Fruit fly (Drosophila melanogaster) whole organism: ENCODE data around the gene Lcp65Ae.

Experiments used
- CG8478 ChIP-seq: fragments of >200 bp; optimal IDR thresholded peaks from 2 replicates; lab custom pipeline; 2018; ENCODE audit warnings: inconsistent platforms
- Dll ChIP-seq: fragments of >200 bp; optimal IDR thresholded peaks from 2 replicates; lab custom pipeline; 2017
- EcR ChIP-seq, 2 experiments: fragments of >200 bp; optimal IDR thresholded peaks; 2 replicates each; lab custom pipeline; 2017; ENCODE audit warnings: missing biosample characterization in 2 of 2, missing genetic modification characterization in 2 of 2, missing genetic modification reagents in 2 of 2
- pan ChIP-seq: fragments of >200 bp; optimal IDR thresholded peaks from 2 replicates; lab custom pipeline; 2017
- psq ChIP-seq: fragments of >200 bp; optimal IDR thresholded peaks from 2 replicates; lab custom pipeline; 2017
- usp ChIP-seq: fragments of >200 bp; optimal IDR thresholded peaks from 2 replicates; lab custom pipeline; 2017; ENCODE audit warnings: missing biosample characterization, missing genetic modification characterization, mixed read lengths

Gene Lcp65Ae

dm6 chr3L:6136691-6137090 is 1.2 kb downstream of the Lcp65Ae start, which contains the start of gene Lcp65Af:
Gene Lcp65Af, minus strand, starts transcription at chr3L:6136791.
- TF ChIP-seq CG8478 (no peak), pan (no peak), Dll (lab: Kevin White, UChicago) (no peak), EcR (GFP tag; optimal IDR thresholded peaks at IDR 0.05; lab: Kevin White, UChicago) (no peak), usp (no peak), psq (lab: Kevin White, UChicago) (no peak)

- TF ChIP-seq psq (lab: Kevin White, UChicago) (no peak), pan (no peak), CG8478 (no peak)
These were observed 2.7 kb downstream of the Lcp65Ae start, which contains the start of gene Lcp65Ag1 for dm6 chr3L:6135174-6135573. Gene Lcp65Ag1, minus strand, starts transcription at chr3L:6135274.

dm6 chr3L:6133546-6133945 is 4.4 kb downstream of the Lcp65Ae start, which contains the start of gene Lcp65Ag2:
Gene Lcp65Ag2, minus strand, starts transcription at chr3L:6133593.
- TF ChIP-seq usp (no peak), EcR (GFP tag; optimal IDR thresholded peaks at IDR 0.05; lab: Kevin White, UChicago) (no peak), psq (lab: Kevin White, UChicago) (no peak), pan (no peak), CG8478 (no peak), Dll (lab: Kevin White, UChicago) (no peak)

- TF ChIP-seq psq (lab: Kevin White, UChicago) (no peak), EcR (GFP tag; optimal IDR thresholded peaks at IDR 0.05; lab: Kevin White, UChicago) (no peak), pan (no peak), Dll (lab: Kevin White, UChicago) (no peak)
These were observed 5.9 kb downstream of the Lcp65Ae start, which contains the start of gene Cpr65Au for dm6 chr3L:6132009-6132408. Gene Cpr65Au, minus strand, starts transcription at chr3L:6132109.

- no peak for TF ChIP-seq psq (lab: Kevin White, UChicago)
- no peak for TF ChIP-seq Dll (lab: Kevin White, UChicago)
These were observed 7.0 kb downstream of the Lcp65Ae start, which contains the start of gene Lcp65Ag3 for dm6 chr3L:6130944-6131343. Gene Lcp65Ag3, minus strand, starts transcription at chr3L:6130989.

dm6 chr3L:6129591-6129990 is 8.3 kb downstream of the Lcp65Ae start:
- no peak for TF ChIP-seq CG8478
- no peak for TF ChIP-seq psq (lab: Kevin White, UChicago)
- TF ChIP-seq Dll (lab: Kevin White, UChicago), result no peak

- TF ChIP-seq Dll (lab: Kevin White, UChicago) (no peak), usp (no peak)
These were observed 12.6 kb downstream of the Lcp65Ae start for dm6 chr3L:6125409-6125689.

- TF ChIP-seq pan (no peak), CG8478 (no peak)
These were observed 13.1 kb downstream of the Lcp65Ae start for dm6 chr3L:6124616-6125408.

- no peak for TF ChIP-seq EcR (GFP tag; optimal IDR thresholded peaks at IDR 0.05; lab: Kevin White, UChicago)
- TF ChIP-seq Dll (lab: Kevin White, UChicago), result no peak
- no peak for TF ChIP-seq CG8478
- TF ChIP-seq usp, result no peak
- no peak for TF ChIP-seq psq (lab: Kevin White, UChicago)
- TF ChIP-seq pan, result no peak
These were observed 21.0 kb downstream of the Lcp65Ae start for dm6 chr3L:6116881-6117280.

- TF ChIP-seq EcR (GFP tag; optimal IDR thresholded peaks at IDR 0.05; lab: Kevin White, UChicago), result no peak
- no peak for TF ChIP-seq Dll (lab: Kevin White, UChicago)
- TF ChIP-seq pan, result no peak
- no peak for TF ChIP-seq CG8478
- TF ChIP-seq psq (lab: Kevin White, UChicago), result no peak
- TF ChIP-seq usp, result no peak
These were observed 22.4 kb downstream of the Lcp65Ae start for dm6 chr3L:6115505-6115904.

- TF ChIP-seq CG8478, result no peak
- TF ChIP-seq pan, result no peak
- TF ChIP-seq usp, result no peak
- TF ChIP-seq EcR (GFP tag; optimal IDR thresholded peaks at IDR 0.05; lab: Kevin White, UChicago), result no peak
- no peak for TF ChIP-seq psq (lab: Kevin White, UChicago)
- TF ChIP-seq Dll (lab: Kevin White, UChicago), result no peak
These were observed 26.5 kb downstream of the Lcp65Ae start for dm6 chr3L:6111458-6111857.

dm6 chr3L:6110673-6111449 is 27.1 kb downstream of the Lcp65Ae start:
- TF ChIP-seq psq (lab: Kevin White, UChicago) (no peak), pan (no peak), Dll (lab: Kevin White, UChicago) (no peak), usp (no peak), EcR (GFP tag; optimal IDR thresholded peaks at IDR 0.05; lab: Kevin White, UChicago) (no peak), CG8478 (no peak)
